Worm (Caenorhabditis elegans) whole organism, L4/young adult: Measurements from ENCODE around the gene srbc-38.

Experiments
- dao-5 ChIP-seq: sonication (generic microtip); optimal IDR thresholded peaks from 2 replicates; lab custom pipeline; 2016; ENCODE audit warnings: missing genotype, missing genetic modification characterization, moderate library complexity, missing compliant biosample characterization
- him-1 ChIP-seq: sonication (generic microtip); optimal IDR thresholded peaks from 2 replicates; lab custom pipeline; 2016; ENCODE audit warnings: missing genotype, missing genetic modification reagents, missing genetic modification characterization, missing compliant biosample characterization

ce11 chrV:660210-660609, 46.8 kb upstream of the srbc-38 start, which contains the start of gene F31F4.17:
- no peak for TF ChIP-seq dao-5 (tag; lab: Kevin White, UChicago)
- TF ChIP-seq him-1 = no peak
